Fruit fly (Drosophila melanogaster) whole organism, embryonic: Measurements from ENCODE around the gene Dlip1.
A peak's percentile ranks its signal among the peaks of the same experiment; 100 is the strongest.

Source experiments
- Asciz ChIP-seq: fragments of 200-800 bp; sonication (Bioruptor generic); optimal IDR thresholded peaks from 2 replicates; lab custom pipeline; 2017; ENCODE audit warnings: missing biosample characterization, mild to moderate bottlenecking, missing genetic modification characterization, missing genetic modification reagents
- Atf3 ChIP-seq: fragments of 200-800 bp; sonication (Bioruptor generic); optimal IDR thresholded peaks from 3 replicates; lab custom pipeline; 2016; ENCODE audit warnings: missing biosample characterization, missing genetic modification characterization
- C15 ChIP-seq: fragments of 200-800 bp; sonication (Bioruptor generic); IDR thresholded peaks from 3 replicates; pipeline ENCODE4 v1.3.6; 2022; ENCODE audit warnings: missing biosample characterization, missing genetic modification characterization
- CG11247 ChIP-seq: fragments of 200-800 bp; sonication (Bioruptor generic); IDR thresholded peaks from 2 replicates; pipeline ENCODE4 v1.3.6; 2022; ENCODE audit warnings: missing biosample characterization, missing genetic modification characterization
- CG12942 ChIP-seq: fragments of 200-800 bp; sonication (Bioruptor generic); optimal IDR thresholded peaks from 3 replicates; lab custom pipeline; 2016; ENCODE audit warnings: missing biosample characterization, missing genetic modification characterization
- CG17361 ChIP-seq: fragments of 200-800 bp; sonication (Bioruptor generic); IDR thresholded peaks from 3 replicates; pipeline ENCODE4 v1.3.6; 2022; ENCODE audit warnings: missing biosample characterization, missing genetic modification characterization
- CG18476 ChIP-seq: fragments of 200-800 bp; sonication (Bioruptor generic); optimal IDR thresholded peaks from 2 replicates; lab custom pipeline; 2016; ENCODE audit warnings: missing biosample characterization, mild to moderate bottlenecking, missing genetic modification characterization
- CG18764 ChIP-seq: fragments of 200-800 bp; sonication (Bioruptor generic); optimal IDR thresholded peaks from 3 replicates; lab custom pipeline; 2016; ENCODE audit warnings: missing biosample characterization, missing genetic modification characterization
- CG30403 ChIP-seq: fragments of 200-800 bp; sonication (Bioruptor generic); optimal IDR thresholded peaks from 3 replicates; lab custom pipeline; 2016; ENCODE audit warnings: missing biosample characterization, missing genetic modification characterization
- CG32772 ChIP-seq: fragments of 200-800 bp; sonication (Bioruptor generic); IDR thresholded peaks from 2 replicates; pipeline ENCODE4 v1.3.6; 2022; ENCODE audit warnings: missing biosample characterization, missing genetic modification characterization
- CG33557 ChIP-seq: fragments of 200-800 bp; sonication (Bioruptor generic); optimal IDR thresholded peaks from 2 replicates; lab custom pipeline; 2019; ENCODE audit warnings: missing biosample characterization, mild to moderate bottlenecking, missing genetic modification characterization, moderate library complexity
- CG3726 ChIP-seq: fragments of 200-800 bp; sonication (Bioruptor generic); IDR thresholded peaks from 3 replicates; pipeline ENCODE4, ENCODE4 v1.3.6; 2022; ENCODE audit warnings: missing biosample characterization, missing genetic modification characterization
- CG43689 ChIP-seq: fragments of 200-800 bp; sonication (Bioruptor generic); IDR thresholded peaks from 2 replicates; pipeline ENCODE4 v1.3.6; 2022; ENCODE audit warnings: missing biosample characterization, missing genetic modification characterization
- CG4730 ChIP-seq: fragments of 200-800 bp; sonication (Bioruptor generic); IDR thresholded peaks from 2 replicates; pipeline ENCODE4 v1.3.6; 2022; ENCODE audit warnings: missing biosample characterization, missing genetic modification characterization
- CG4820 ChIP-seq: fragments of 200-800 bp; sonication (Bioruptor generic); optimal IDR thresholded peaks from 3 replicates; lab custom pipeline; 2016; ENCODE audit warnings: missing biosample characterization, missing genetic modification characterization
- CG7556 ChIP-seq: fragments of 200-800 bp; sonication (Bioruptor generic); optimal IDR thresholded peaks from 2 replicates; lab custom pipeline; 2017; ENCODE audit warnings: missing biosample characterization, mild to moderate bottlenecking, missing genetic modification characterization
- CG7928 ChIP-seq: fragments of 200-800 bp; sonication (Bioruptor generic); optimal IDR thresholded peaks from 2 replicates; lab custom pipeline; 2017; ENCODE audit warnings: missing biosample characterization, mild to moderate bottlenecking, missing genetic modification characterization
- CTCF ChIP-seq: fragments of 200-800 bp; sonication (Bioruptor generic); optimal IDR thresholded peaks from 2 replicates; lab custom pipeline; 2017; ENCODE audit warnings: missing biosample characterization, mild to moderate bottlenecking, missing genetic modification characterization, moderate library complexity
- Camta ChIP-seq: fragments of 200-800 bp; sonication (Bioruptor generic); optimal IDR thresholded peaks from 2 replicates; lab custom pipeline; 2016; ENCODE audit warnings: missing biosample characterization, missing genetic modification characterization
- D ChIP-seq, 2 experiments: fragments of 200-800 bp in 1 of 2; fragments of >200 bp in 1 of 2; sonication (Bioruptor generic) in 1 of 2; optimal IDR thresholded peaks; 2 replicates in 1 of 2; 3 replicates in 1 of 2; lab custom pipeline; 2017; ENCODE audit warnings: mild to moderate bottlenecking in 1 of 2, missing biosample characterization in 1 of 2, missing genetic modification characterization in 1 of 2, missing genetic modification reagents in 1 of 2
- Dad ChIP-seq: fragments of 200-800 bp; sonication (Bioruptor generic); optimal IDR thresholded peaks from 3 replicates; lab custom pipeline; 2016; ENCODE audit warnings: missing biosample characterization, missing genetic modification characterization
- Dek ChIP-seq: fragments of 200-800 bp; sonication (Bioruptor generic); optimal IDR thresholded peaks from 3 replicates; lab custom pipeline; 2019; ENCODE audit warnings: missing biosample characterization, mild to moderate bottlenecking, missing genetic modification characterization, moderate library complexity
- Dip3 ChIP-seq: fragments of 200-800 bp; sonication (Bioruptor generic); optimal IDR thresholded peaks from 3 replicates; lab custom pipeline; 2016; ENCODE audit warnings: missing biosample characterization, missing genetic modification characterization
- MESR4 ChIP-seq: fragments of 200-800 bp; sonication (Bioruptor generic); optimal IDR thresholded peaks from 2 replicates; lab custom pipeline; 2018; ENCODE audit warnings: missing biosample characterization, mild to moderate bottlenecking, missing genetic modification characterization, moderate library complexity
- Max ChIP-seq: fragments of 200-800 bp; sonication (Bioruptor generic); optimal IDR thresholded peaks from 2 replicates; lab custom pipeline; 2016; ENCODE audit warnings: missing biosample characterization, mild to moderate bottlenecking, missing genetic modification characterization
- Mrtf ChIP-seq: fragments of 200-800 bp; sonication (Bioruptor generic); IDR thresholded peaks from 3 replicates; pipeline ENCODE4 v1.3.6; 2022; ENCODE audit warnings: missing biosample characterization, missing genetic modification characterization
- NC2β ChIP-seq: fragments of 200-800 bp; sonication (Bioruptor generic); optimal IDR thresholded peaks from 2 replicates; lab custom pipeline; 2016; ENCODE audit warnings: missing biosample characterization, missing genetic modification characterization
- Neu2 ChIP-seq: fragments of 200-800 bp; sonication (Bioruptor generic); optimal IDR thresholded peaks from 3 replicates; lab custom pipeline; 2016; ENCODE audit warnings: missing biosample characterization, missing genetic modification characterization, borderline replicate concordance
- Nf-YB ChIP-seq: fragments of 200-800 bp; sonication (Bioruptor generic); optimal IDR thresholded peaks from 3 replicates; lab custom pipeline; 2019; ENCODE audit warnings: missing biosample characterization, mild to moderate bottlenecking, missing genetic modification characterization, moderate library complexity
- Rfx ChIP-seq: fragments of 200-800 bp; sonication (Bioruptor generic); IDR thresholded peaks from 2 replicates; pipeline ENCODE4 v1.3.6; 2022; ENCODE audit warnings: missing biosample characterization, missing genetic modification characterization
- Sox102F ChIP-seq: fragments of 200-800 bp; sonication (Bioruptor generic); optimal IDR thresholded peaks from 2 replicates; lab custom pipeline; 2018; ENCODE audit warnings: missing biosample characterization, mild to moderate bottlenecking, missing genetic modification characterization, moderate library complexity
- ase ChIP-seq: fragments of 200-800 bp; sonication (Bioruptor generic); IDR thresholded peaks from 3 replicates; pipeline ENCODE4 v1.3.6; 2022; ENCODE audit warnings: missing biosample characterization, missing genetic modification characterization
- ash1 ChIP-seq: fragments of 200-800 bp; sonication (Bioruptor generic); optimal IDR thresholded peaks from 2 replicates; lab custom pipeline; 2018; ENCODE audit warnings: missing biosample characterization, mild to moderate bottlenecking, missing genetic modification characterization
- az2 ChIP-seq: fragments of 200-800 bp; sonication (Bioruptor generic); optimal IDR thresholded peaks from 3 replicates; lab custom pipeline; 2016; ENCODE audit warnings: missing biosample characterization, missing genetic modification characterization
- bsh ChIP-seq, 2 experiments: fragments of 200-800 bp; sonication (Bioruptor generic); optimal IDR thresholded peaks; 2 replicates each; lab custom pipeline; 2017 to 2018; ENCODE audit warnings: mild to moderate bottlenecking in 2 of 2, missing biosample characterization in 2 of 2, missing genetic modification characterization in 2 of 2, moderate library complexity in 1 of 2
- crc ChIP-seq: fragments of 200-800 bp; sonication (Bioruptor generic); optimal IDR thresholded peaks from 2 replicates; lab custom pipeline; 2016; ENCODE audit warnings: missing biosample characterization, missing genetic modification characterization
- dimm ChIP-seq: fragments of 200-800 bp; sonication (Bioruptor generic); IDR thresholded peaks from 2 replicates; pipeline ENCODE4 v1.3.6; 2022; ENCODE audit warnings: missing biosample characterization, missing genetic modification characterization
- dm ChIP-seq: fragments of 200-800 bp; sonication (Bioruptor generic); optimal IDR thresholded peaks from 3 replicates; lab custom pipeline; 2016; ENCODE audit warnings: missing biosample characterization, missing genetic modification characterization
- dysf ChIP-seq: fragments of 200-800 bp; sonication (Bioruptor generic); IDR thresholded peaks from 3 replicates; pipeline ENCODE4 v1.3.6; 2022; ENCODE audit warnings: missing biosample characterization, missing genetic modification characterization
- fu2 ChIP-seq: fragments of 200-800 bp; sonication (Bioruptor generic); optimal IDR thresholded peaks from 2 replicates; lab custom pipeline; 2016; ENCODE audit warnings: missing biosample characterization, missing genetic modification characterization
- grau ChIP-seq: fragments of 200-800 bp; optimal IDR thresholded peaks from 3 replicates; lab custom pipeline; 2019; ENCODE audit warnings: missing biosample characterization, mild to moderate bottlenecking, missing genetic modification characterization, moderate library complexity
- gro ChIP-seq: fragments of 200-800 bp; sonication (Bioruptor generic); optimal IDR thresholded peaks from 2 replicates; lab custom pipeline; 2016; ENCODE audit warnings: missing biosample characterization, missing genetic modification characterization
- gsb-n ChIP-seq: fragments of 200-800 bp; sonication (Bioruptor generic); optimal IDR thresholded peaks from 3 replicates; lab custom pipeline; 2018; ENCODE audit warnings: missing biosample characterization, mild to moderate bottlenecking, missing genetic modification characterization
- hth ChIP-seq: fragments of >200 bp; optimal IDR thresholded peaks from 2 replicates; lab custom pipeline; 2017; ENCODE audit warnings: inconsistent platforms
- ind ChIP-seq: fragments of 200-800 bp; sonication (Bioruptor generic); optimal IDR thresholded peaks from 3 replicates; lab custom pipeline; 2016; ENCODE audit warnings: missing biosample characterization, missing genetic modification characterization
- kah ChIP-seq: fragments of 200-800 bp; sonication (Bioruptor generic); optimal IDR thresholded peaks from 2 replicates; lab custom pipeline; 2018; ENCODE audit warnings: missing biosample characterization, mild to moderate bottlenecking, missing genetic modification characterization
- pho ChIP-seq: fragments of 200-800 bp; sonication (Bioruptor generic); optimal IDR thresholded peaks from 2 replicates; lab custom pipeline; 2016; ENCODE audit warnings: missing biosample characterization, missing genetic modification characterization
- prd ChIP-seq, 3 experiments: fragments of >200 bp in 2 of 3; fragments of 200-800 bp in 1 of 3; sonication (Bioruptor generic) in 1 of 3; optimal IDR thresholded peaks in 2 of 3; IDR thresholded peaks in 1 of 3; 2 replicates in 2 of 3; 3 replicates in 1 of 3; pipeline versions ENCODE4 v1.3.6 to Lab custom; 2017 to 2022; ENCODE audit warnings: missing biosample characterization in 1 of 3, missing genetic modification characterization in 1 of 3
- sob ChIP-seq: fragments of 200-800 bp; sonication (Bioruptor generic); IDR thresholded peaks from 2 replicates; pipeline ENCODE4 v1.3.6; 2022; ENCODE audit warnings: missing biosample characterization, missing genetic modification characterization
- tx ChIP-seq: fragments of 200-800 bp; sonication (Bioruptor generic); optimal IDR thresholded peaks from 2 replicates; lab custom pipeline; 2016; ENCODE audit warnings: missing biosample characterization, missing genetic modification characterization

The Dlip1 gene

DNA sequence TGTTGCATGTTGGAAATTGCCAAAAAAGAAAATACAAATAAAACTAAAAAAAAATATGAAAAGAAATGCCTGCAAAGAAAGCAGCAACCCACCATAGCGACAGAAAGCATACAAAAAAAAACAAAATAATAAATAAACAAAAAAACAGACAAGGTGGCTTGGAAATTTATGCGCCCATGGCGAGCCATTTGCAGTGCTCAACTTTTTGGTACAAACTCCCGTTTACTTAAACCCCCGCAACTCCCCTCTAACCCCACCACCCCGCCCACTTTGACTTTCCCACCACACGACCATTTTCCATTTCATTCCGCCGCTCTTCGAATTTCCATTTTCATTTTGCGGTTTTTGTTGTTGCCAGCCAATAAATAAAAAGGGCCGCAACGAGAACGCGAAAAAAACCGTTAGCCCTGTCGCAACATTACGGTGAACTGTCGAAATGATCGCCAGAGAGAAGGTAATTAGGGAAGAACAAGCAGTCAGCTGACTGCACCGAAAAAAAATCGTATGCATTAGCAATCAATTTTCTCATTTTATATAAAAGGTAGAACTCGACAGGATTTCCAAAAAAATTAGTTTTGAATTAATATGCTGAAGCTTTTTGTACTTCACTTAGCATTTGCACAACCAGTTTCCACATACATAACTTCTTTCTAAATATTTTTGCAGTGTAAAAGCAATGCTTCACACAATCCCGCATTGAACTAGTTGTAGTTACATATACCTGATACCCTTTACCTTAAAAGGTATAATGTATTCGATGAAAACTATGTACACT, 21.5 kb upstream of the Dlip1 start (continued):
- TF ChIP-seq fu2 (GFP tag; lab: Kevin White, UChicago) (peak; percentile 26), Rfx (GFP tag; lab: Robert Waterston, UW) (no peak), dm (GFP tag; lab: Kevin White, UChicago) (peak; percentile 5), Sox102F (GFP tag; lab: Kevin White, UChicago) (peak; percentile 74), ind (GFP tag; lab: Kevin White, UChicago) (peak; percentile 16), ase (GFP tag; lab: Robert Waterston, UW) (0 out of 3 replicates have a peak, but pooled peaks have one; percentile 24), C15 (GFP tag; lab: Robert Waterston, UW) (no peak), CG12942 (GFP tag; lab: Kevin White, UChicago) (peak; percentile 12), Asciz (GFP tag; lab: Kevin White, UChicago) (peak; percentile 10), NC2β (GFP tag; lab: Kevin White, UChicago) (peak; percentile 39), Mrtf (GFP tag; lab: Robert Waterston, UW) (0 out of 3 replicates have a peak, but pooled peaks have one; percentile 35), tx (GFP tag; lab: Kevin White, UChicago) (peak; percentile 33), az2 (GFP tag; lab: Kevin White, UChicago) (peak; percentile 54), crc (GFP tag; lab: Kevin White, UChicago) (peak; percentile 28), gro (GFP tag; lab: Kevin White, UChicago) (no peak), CG4820 (GFP tag; lab: Kevin White, UChicago) (peak; percentile 16), Camta (GFP tag; lab: Kevin White, UChicago) (peak; percentile 41), grau (tag; lab: Kevin White, UChicago) (peak; percentile 62), CG3726 (no peak), D (optimal IDR thresholded peaks at IDR 0.05; lab: Kevin White, UChicago) (no peak), D (GFP tag; optimal IDR thresholded peaks at IDR 0.05; lab: Kevin White, UChicago) (peak; percentile 8), kah (GFP tag; lab: Kevin White, UChicago) (peak; percentile 7), Dip3 (GFP tag; lab: Kevin White, UChicago) (no peak), sob (GFP tag; lab: Robert Waterston, UW) (peak; percentile 33; the same call in 1 of the 2 replicates), ash1 (GFP tag; lab: Kevin White, UChicago) (no peak), CG18476 (GFP tag; lab: Kevin White, UChicago) (peak; percentile 28), CG30403 (GFP tag; lab: Kevin White, UChicago) (peak; percentile 49), CG7556 (peak; percentile 12), bsh (GFP tag; optimal IDR thresholded peaks at IDR 0.05; lab: Kevin White, UChicago) (peak in 1 of 2 experiments; percentile 61), CG32772 (no peak), MESR4 (GFP tag; lab: Kevin White, UChicago) (no peak), Atf3 (GFP tag; lab: Kevin White, UChicago) (peak; percentile 1), CG4730 (peak; percentile 38; the same call in 1 of the 2 replicates), CG33557 (GFP tag; lab: Kevin White, UChicago) (no peak), dysf (GFP tag; lab: Robert Waterston, UW) (peak; percentile 71), hth (lab: Kevin White, UChicago) (no peak), CTCF (GFP tag; lab: Kevin White, UChicago) (no peak), gsb-n (peak; percentile 46), CG7928 (GFP tag; lab: Kevin White, UChicago) (no peak), prd (optimal IDR thresholded peaks at IDR 0.05; lab: Kevin White, UChicago) (no peak), prd (GFP tag; IDR thresholded peaks at IDR 0.05; lab: Robert Waterston, UW) (peak; percentile 69), Dad (GFP tag; lab: Kevin White, UChicago) (peak; percentile 4), dimm (GFP tag; lab: Robert Waterston, UW) (no peak), Nf-YB (peak; percentile 16), pho (GFP tag; lab: Kevin White, UChicago) (peak; percentile 7), Dek (tag; lab: Kevin White, UChicago) (peak; percentile 2), CG17361 (GFP tag; lab: Robert Waterston, UW) (peak; percentile 65), Neu2 (GFP tag; lab: Kevin White, UChicago) (no peak), Max (GFP tag; lab: Kevin White, UChicago) (peak; percentile 36), CG11247 (GFP tag; lab: Robert Waterston, UW) (no peak), CG43689 (GFP tag; lab: Robert Waterston, UW) (no peak), CG18764 (GFP tag; lab: Kevin White, UChicago) (peak; percentile 9)
